Fruit fly (Drosophila melanogaster): Measurements from ENCODE around the gene CG8745.

dm6 chr3L:13878729-13879128 is 12.0 kb upstream of the CG8745 start, which contains the start of gene CG13737:
- TF ChIP-seq CG17612 (GFP tag; IDR thresholded peaks at IDR 0.05), result no peak
- TF ChIP-seq fd96Cb (tag; optimal IDR thresholded peaks at IDR 0.05), result no peak
- TF ChIP-seq Sin3A (optimal IDR thresholded peaks at IDR 0.05), result no peak
- TF ChIP-seq CG8478 (optimal IDR thresholded peaks at IDR 0.05), result no peak
- TF ChIP-seq ac (GFP tag; optimal IDR thresholded peaks at IDR 0.05), result no peak

Measured in whole organism, embryonic.